Fruit fly (Drosophila melanogaster): ENCODE results near the gene rg.

rg gene

dm6 chrX:5055011-5055410 lies 30.5 kb upstream of the rg start:
- TF ChIP-seq sqz (GFP tag; optimal IDR thresholded peaks at IDR 0.05) (peak; percentile 27), zen2 (GFP tag; IDR thresholded peaks at IDR 0.05; ENCODE audit: partially characterized antibody) (no peak), CG8281 (tag; optimal IDR thresholded peaks at IDR 0.05) (peak; percentile 92)

dm6 chrX:5056076-5056475 lies 29.5 kb upstream of the rg start:
- TF ChIP-seq oc (tag; optimal IDR thresholded peaks at IDR 0.05) (peak; percentile 28), D19B (GFP tag; optimal IDR thresholded peaks at IDR 0.05) (no peak), sd (tag; optimal IDR thresholded peaks at IDR 0.05) (peak; percentile 20), CG10147 (GFP tag; optimal IDR thresholded peaks at IDR 0.05) (no peak), chinmo (GFP tag; IDR thresholded peaks at IDR 0.05; ENCODE audit: partially characterized antibody) (peak; percentile 69; the same call in 1 of the 4 replicates), CG17359 (tag; optimal IDR thresholded peaks at IDR 0.05) (peak; percentile 21), CG5180 (GFP tag; optimal IDR thresholded peaks at IDR 0.05) (no peak), CG1233 (GFP tag; optimal IDR thresholded peaks at IDR 0.05) (no peak), CG2678 (tag; optimal IDR thresholded peaks at IDR 0.05) (no peak), Hr39 (optimal IDR thresholded peaks at IDR 0.05) (no peak), Pdp1 (GFP tag; optimal IDR thresholded peaks at IDR 0.05) (peak in 1 of 2 experiments; percentile 67), Antp (GFP tag; optimal IDR thresholded peaks at IDR 0.05) (no peak), CG10462 (GFP tag; optimal IDR thresholded peaks at IDR 0.05) (no peak), sens (GFP tag) (peak; percentile 42), ewg (GFP tag; optimal IDR thresholded peaks at IDR 0.05) (no peak), ab (GFP tag; optimal IDR thresholded peaks at IDR 0.05) (no peak), sqz (GFP tag; optimal IDR thresholded peaks at IDR 0.05) (peak; percentile 77)

- TF ChIP-seq CG11723 (GFP tag; optimal IDR thresholded peaks at IDR 0.05) (no peak), CG9437 (GFP tag; optimal IDR thresholded peaks at IDR 0.05) (no peak), HLHmδ (GFP tag; optimal IDR thresholded peaks at IDR 0.05) (no peak), CG13894 (tag; optimal IDR thresholded peaks at IDR 0.05) (no peak), CkIIα-i1 (GFP tag; IDR thresholded peaks at IDR 0.05) (no peak), fru (optimal IDR thresholded peaks at IDR 0.05) (no peak), Fer1 (GFP tag; optimal IDR thresholded peaks at IDR 0.05) (no peak), inv (GFP tag; IDR thresholded peaks at IDR 0.05; ENCODE audit: partially characterized antibody) (no peak), CG11504 (tag; optimal IDR thresholded peaks at IDR 0.05) (peak; percentile 20), Doc2 (GFP tag; IDR thresholded peaks at IDR 0.05) (no peak), gem (tag; optimal IDR thresholded peaks at IDR 0.05) (peak; percentile 27), Lpt (GFP tag; optimal IDR thresholded peaks at IDR 0.05) (no peak), CG8478 (optimal IDR thresholded peaks at IDR 0.05) (no peak), Aef1 (GFP tag; IDR thresholded peaks at IDR 0.05) (no peak), sens (GFP tag) (peak; percentile 59), bcd (GFP tag; optimal IDR thresholded peaks at IDR 0.05) (no peak), Ptx1 (GFP tag; IDR thresholded peaks at IDR 0.05) (peak; percentile 22; the same call in 1 of the 2 replicates), CG1602 (GFP tag; optimal IDR thresholded peaks at IDR 0.05) (no peak), CG10431 (GFP tag; optimal IDR thresholded peaks at IDR 0.05) (no peak), jumu (GFP tag; optimal IDR thresholded peaks at IDR 0.05) (no peak), CG3407 (GFP tag; optimal IDR thresholded peaks at IDR 0.05) (no peak), CG6654 (GFP tag; optimal IDR thresholded peaks at IDR 0.05) (no peak), CG10979 (tag; optimal IDR thresholded peaks at IDR 0.05) (no peak), CG9797 (GFP tag; optimal IDR thresholded peaks at IDR 0.05) (no peak), CG15073 (GFP tag; optimal IDR thresholded peaks at IDR 0.05) (no peak), kah (GFP tag; optimal IDR thresholded peaks at IDR 0.05) (no peak), zen2 (GFP tag; IDR thresholded peaks at IDR 0.05; ENCODE audit: partially characterized antibody) (no peak), CG7556 (GFP tag; optimal IDR thresholded peaks at IDR 0.05) (no peak), CG18262 (tag; optimal IDR thresholded peaks at IDR 0.05) (no peak), Blimp-1 (GFP tag; optimal IDR thresholded peaks at IDR 0.05) (no peak), Drgx (GFP tag; IDR thresholded peaks at IDR 0.05) (peak; percentile 65)
Observed at dm6 chrX:5058688-5059087, 26.9 kb upstream of the rg start.

Data from whole organism, embryonic.